Fruit fly (Drosophila melanogaster) whole organism, embryonic: ENCODE results near the gene CG13667.

Experiments used
- ATbp ChIP-seq: fragments of 200-800 bp; sonication (Bioruptor generic); optimal IDR thresholded peaks from 2 replicates; lab custom pipeline; 2017; ENCODE audit warnings: missing biosample characterization, mild to moderate bottlenecking, missing genetic modification characterization, missing genetic modification reagents
- Abd-B ChIP-seq: fragments of 200-800 bp; sonication (Bioruptor generic); optimal IDR thresholded peaks from 2 replicates; lab custom pipeline; 2018; ENCODE audit warnings: missing biosample characterization, mild to moderate bottlenecking, missing genetic modification characterization, moderate library complexity
- CG10366 ChIP-seq: fragments of 200-800 bp; sonication (Bioruptor generic); IDR thresholded peaks from 2 replicates; pipeline ENCODE4 v1.3.6; 2022; ENCODE audit warnings: missing biosample characterization, missing genetic modification characterization
- CG10543 ChIP-seq: fragments of 200-800 bp; sonication (Bioruptor generic); optimal IDR thresholded peaks from 3 replicates; lab custom pipeline; 2017; ENCODE audit warnings: missing biosample characterization, mild to moderate bottlenecking, missing genetic modification characterization, moderate library complexity
- CG14050 ChIP-seq: fragments of 200-800 bp; sonication (Bioruptor generic); IDR thresholded peaks from 3 replicates; pipeline ENCODE4 v1.3.6; 2022; ENCODE audit warnings: missing biosample characterization, missing genetic modification characterization
- CG14710 ChIP-seq: fragments of 200-800 bp; sonication (Bioruptor generic); optimal IDR thresholded peaks from 3 replicates; lab custom pipeline; 2019; ENCODE audit warnings: missing biosample characterization, mild to moderate bottlenecking, missing genetic modification characterization, moderate library complexity
- CG15514 ChIP-seq: fragments of 200-800 bp; sonication (Bioruptor generic); optimal IDR thresholded peaks from 3 replicates; lab custom pipeline; 2017; ENCODE audit warnings: missing biosample characterization, missing genetic modification characterization, mild to moderate bottlenecking, moderate library complexity, missing genetic modification reagents
- CG15696 ChIP-seq: fragments of 200-800 bp; sonication (Bioruptor generic); optimal IDR thresholded peaks from 2 replicates; lab custom pipeline; 2019; ENCODE audit warnings: missing biosample characterization, mild to moderate bottlenecking, missing genetic modification characterization, moderate library complexity
- CG16779 ChIP-seq: fragments of 200-800 bp; sonication (Bioruptor generic); IDR thresholded peaks from 2 replicates; pipeline ENCODE4 v1.3.6; 2022; ENCODE audit warnings: missing biosample characterization, missing genetic modification characterization
- CG18764 ChIP-seq: fragments of 200-800 bp; sonication (Bioruptor generic); optimal IDR thresholded peaks from 3 replicates; lab custom pipeline; 2016; ENCODE audit warnings: missing biosample characterization, missing genetic modification characterization
- CG2120 ChIP-seq: fragments of 200-800 bp; sonication (Bioruptor generic); optimal IDR thresholded peaks from 3 replicates; lab custom pipeline; 2016; ENCODE audit warnings: missing biosample characterization, missing genetic modification characterization
- CG2875 ChIP-seq: fragments of 200-800 bp; sonication (Bioruptor generic); optimal IDR thresholded peaks from 2 replicates; lab custom pipeline; 2017; ENCODE audit warnings: missing biosample characterization, mild to moderate bottlenecking, missing genetic modification characterization, missing genetic modification reagents
- CG32532 ChIP-seq: fragments of 200-800 bp; sonication (Bioruptor generic); IDR thresholded peaks from 2 replicates; pipeline ENCODE4 v1.3.6; 2022; ENCODE audit warnings: missing biosample characterization, missing genetic modification characterization
- CG33213 ChIP-seq: fragments of 200-800 bp; sonication (Bioruptor generic); optimal IDR thresholded peaks from 3 replicates; lab custom pipeline; 2016; ENCODE audit warnings: missing biosample characterization, missing genetic modification characterization
- CG4820 ChIP-seq: fragments of 200-800 bp; sonication (Bioruptor generic); optimal IDR thresholded peaks from 3 replicates; lab custom pipeline; 2016; ENCODE audit warnings: missing biosample characterization, missing genetic modification characterization
- CG6254 ChIP-seq: fragments of 200-800 bp; sonication (Bioruptor generic); optimal IDR thresholded peaks from 3 replicates; lab custom pipeline; 2017; ENCODE audit warnings: mild to moderate bottlenecking, missing biosample characterization, missing genetic modification reagents, missing genetic modification characterization
- CG8765 ChIP-seq: fragments of 200-800 bp; sonication (Bioruptor generic); IDR thresholded peaks from 2 replicates; pipeline ENCODE4 v1.3.6; 2022; ENCODE audit warnings: missing biosample characterization, missing genetic modification characterization
- CoRest ChIP-seq: fragments of 200-800 bp; sonication (Bioruptor generic); optimal IDR thresholded peaks from 3 replicates; lab custom pipeline; 2018; ENCODE audit warnings: missing biosample characterization, mild to moderate bottlenecking, missing genetic modification characterization, moderate library complexity
- Dek ChIP-seq: fragments of 200-800 bp; sonication (Bioruptor generic); optimal IDR thresholded peaks from 3 replicates; lab custom pipeline; 2019; ENCODE audit warnings: missing biosample characterization, mild to moderate bottlenecking, missing genetic modification characterization, moderate library complexity
- Dip2 ChIP-seq: fragments of 200-800 bp; sonication (Bioruptor generic); IDR thresholded peaks from 2 replicates; pipeline ENCODE4 v1.3.6; 2022; ENCODE audit warnings: missing biosample characterization, missing genetic modification characterization
- HLH4C ChIP-seq: fragments of 200-800 bp; sonication (Bioruptor generic); IDR thresholded peaks from 3 replicates; pipeline ENCODE4 v1.3.6; 2022; ENCODE audit warnings: missing biosample characterization, missing genetic modification characterization; ENCODE audit not compliant: partially characterized antibody
- Hr78 ChIP-seq, 2 experiments: fragments of 200-800 bp in 1 of 2; fragments of >200 bp in 1 of 2; sonication (Bioruptor generic) in 1 of 2; optimal IDR thresholded peaks; 2 replicates each; lab custom pipeline; 2017 to 2019; ENCODE audit warnings: missing biosample characterization in 2 of 2, missing genetic modification characterization in 2 of 2, mild to moderate bottlenecking in 1 of 2, moderate library complexity in 1 of 2
- Med ChIP-seq: fragments of 200-800 bp; sonication (Bioruptor generic); peaks from one replicate; lab custom pipeline; 2016; ENCODE audit warnings: missing biosample characterization, missing genetic modification characterization, mild to moderate bottlenecking, inconsistent platforms, moderate library complexity
- Meics ChIP-seq: fragments of 200-800 bp; sonication (Bioruptor generic); optimal IDR thresholded peaks from 2 replicates; lab custom pipeline; 2017; ENCODE audit warnings: missing biosample characterization, mild to moderate bottlenecking, missing genetic modification characterization
- NC2α ChIP-seq: fragments of 200-800 bp; sonication (Bioruptor generic); optimal IDR thresholded peaks from 2 replicates; lab custom pipeline; 2016; ENCODE audit warnings: missing biosample characterization, missing genetic modification characterization
- Pdp1 ChIP-seq, 2 experiments: fragments of 200-800 bp; sonication (Bioruptor generic); optimal IDR thresholded peaks; 3 replicates each; lab custom pipeline; 2016; ENCODE audit warnings: missing biosample characterization in 2 of 2, missing genetic modification characterization in 2 of 2, mild to moderate bottlenecking in 1 of 2, moderate library complexity in 1 of 2
- Rx ChIP-seq: fragments of 200-800 bp; sonication (Bioruptor generic); IDR thresholded peaks from 2 replicates; pipeline ENCODE4 v1.3.6; 2022; ENCODE audit warnings: missing biosample characterization, missing genetic modification characterization
- Sry-β ChIP-seq: fragments of 200-800 bp; sonication (Bioruptor generic); optimal IDR thresholded peaks from 2 replicates; lab custom pipeline; 2018; ENCODE audit warnings: missing biosample characterization, mild to moderate bottlenecking, missing genetic modification characterization, moderate library complexity
- Tbp ChIP-seq: fragments of >200 bp; optimal IDR thresholded peaks from 2 replicates; lab custom pipeline; 2018; ENCODE audit warnings: missing biosample characterization, missing genetic modification characterization
- abd-A ChIP-seq: fragments of 200-800 bp; sonication (Bioruptor generic); optimal IDR thresholded peaks from 3 replicates; lab custom pipeline; 2019; ENCODE audit warnings: missing biosample characterization, mild to moderate bottlenecking, missing genetic modification characterization, moderate library complexity
- bcd ChIP-seq: fragments of 200-800 bp; sonication (Bioruptor generic); optimal IDR thresholded peaks from 2 replicates; lab custom pipeline; 2017; ENCODE audit warnings: missing biosample characterization, mild to moderate bottlenecking, missing genetic modification characterization
- bowl ChIP-seq: fragments of 200-800 bp; sonication (Bioruptor generic); IDR thresholded peaks from 2 replicates; pipeline ENCODE4 v1.3.6; 2022; ENCODE audit warnings: missing biosample characterization, missing genetic modification characterization
- br ChIP-seq: fragments of >200 bp; optimal IDR thresholded peaks from 2 replicates; lab custom pipeline; 2017
- da ChIP-seq: fragments of 200-800 bp; sonication (Bioruptor generic); optimal IDR thresholded peaks from 2 replicates; lab custom pipeline; 2016; ENCODE audit warnings: missing biosample characterization, missing genetic modification characterization
- dmrt99B ChIP-seq: fragments of 200-800 bp; sonication (Bioruptor generic); optimal IDR thresholded peaks from 2 replicates; lab custom pipeline; 2018; ENCODE audit warnings: missing biosample characterization, mild to moderate bottlenecking, missing genetic modification characterization, moderate library complexity
- en ChIP-seq: fragments of 200-800 bp; sonication (Bioruptor generic); optimal IDR thresholded peaks from 2 replicates; lab custom pipeline; 2016; ENCODE audit warnings: missing biosample characterization, missing genetic modification characterization
- gro ChIP-seq: fragments of 200-800 bp; sonication (Bioruptor generic); optimal IDR thresholded peaks from 2 replicates; lab custom pipeline; 2016; ENCODE audit warnings: missing biosample characterization, missing genetic modification characterization
- hkb ChIP-seq, 2 experiments: fragments of 200-800 bp in 1 of 2; fragments of >200 bp in 1 of 2; sonication (Bioruptor generic) in 1 of 2; IDR thresholded peaks in 1 of 2; optimal IDR thresholded peaks in 1 of 2; 2 replicates each; pipeline versions ENCODE4 v1.3.6 to Lab custom; 2017 to 2022; ENCODE audit warnings: missing biosample characterization in 1 of 2, missing genetic modification characterization in 1 of 2
- repo ChIP-seq: fragments of 200-800 bp; sonication (Bioruptor generic); optimal IDR thresholded peaks from 2 replicates; lab custom pipeline; 2016; ENCODE audit warnings: missing biosample characterization, missing genetic modification characterization
- sens-2 ChIP-seq: fragments of 200-800 bp; sonication (Bioruptor generic); IDR thresholded peaks from 2 replicates; pipeline ENCODE4 v1.3.6; 2022; ENCODE audit warnings: missing biosample characterization, missing genetic modification characterization
- sob ChIP-seq: fragments of 200-800 bp; sonication (Bioruptor generic); IDR thresholded peaks from 2 replicates; pipeline ENCODE4 v1.3.6; 2022; ENCODE audit warnings: missing biosample characterization, missing genetic modification characterization
- tap ChIP-seq: fragments of 200-800 bp; optimal IDR thresholded peaks from 3 replicates; lab custom pipeline; 2019; ENCODE audit warnings: missing biosample characterization, mild to moderate bottlenecking, missing genetic modification characterization, moderate library complexity
- tin ChIP-seq: fragments of 200-800 bp; sonication (Bioruptor generic); optimal IDR thresholded peaks from 3 replicates; lab custom pipeline; 2016; ENCODE audit warnings: missing biosample characterization, missing genetic modification characterization
- tll ChIP-seq, 2 experiments: fragments of 200-800 bp in 1 of 2; fragments of >200 bp in 1 of 2; sonication (Bioruptor generic) in 1 of 2; optimal IDR thresholded peaks; 2 replicates each; lab custom pipeline; 2017 to 2019; ENCODE audit warnings: missing biosample characterization in 2 of 2, missing genetic modification characterization in 2 of 2, mild to moderate bottlenecking in 1 of 2, moderate library complexity in 1 of 2
- tna ChIP-seq: fragments of 200-800 bp; sonication (Bioruptor generic); IDR thresholded peaks from 2 replicates; pipeline ENCODE4 v1.3.6; 2022; ENCODE audit warnings: missing biosample characterization, missing genetic modification characterization; ENCODE audit not compliant: partially characterized antibody
- ttk ChIP-seq: fragments of 200-800 bp; sonication (Bioruptor generic); IDR thresholded peaks from 2 replicates; pipeline ENCODE4 v2.1.2; 2022; ENCODE audit warnings: missing biosample characterization, missing genetic modification characterization
- unc-4 ChIP-seq: fragments of 200-800 bp; sonication (Bioruptor generic); IDR thresholded peaks from 2 replicates; pipeline ENCODE4 v1.3.6; 2022; ENCODE audit warnings: missing biosample characterization, missing genetic modification characterization; ENCODE audit not compliant: partially characterized antibody
- vvl ChIP-seq: fragments of 200-800 bp; sonication (Bioruptor generic); IDR thresholded peaks from 2 replicates; pipeline ENCODE4 v1.3.6; 2022; ENCODE audit warnings: missing biosample characterization, missing genetic modification characterization
- zfh1 ChIP-seq: fragments of 200-800 bp; sonication (Bioruptor generic); IDR thresholded peaks from 3 replicates; pipeline ENCODE4 v1.3.6; 2022; ENCODE audit warnings: missing biosample characterization, missing genetic modification characterization

The CG13667 gene

DNA sequence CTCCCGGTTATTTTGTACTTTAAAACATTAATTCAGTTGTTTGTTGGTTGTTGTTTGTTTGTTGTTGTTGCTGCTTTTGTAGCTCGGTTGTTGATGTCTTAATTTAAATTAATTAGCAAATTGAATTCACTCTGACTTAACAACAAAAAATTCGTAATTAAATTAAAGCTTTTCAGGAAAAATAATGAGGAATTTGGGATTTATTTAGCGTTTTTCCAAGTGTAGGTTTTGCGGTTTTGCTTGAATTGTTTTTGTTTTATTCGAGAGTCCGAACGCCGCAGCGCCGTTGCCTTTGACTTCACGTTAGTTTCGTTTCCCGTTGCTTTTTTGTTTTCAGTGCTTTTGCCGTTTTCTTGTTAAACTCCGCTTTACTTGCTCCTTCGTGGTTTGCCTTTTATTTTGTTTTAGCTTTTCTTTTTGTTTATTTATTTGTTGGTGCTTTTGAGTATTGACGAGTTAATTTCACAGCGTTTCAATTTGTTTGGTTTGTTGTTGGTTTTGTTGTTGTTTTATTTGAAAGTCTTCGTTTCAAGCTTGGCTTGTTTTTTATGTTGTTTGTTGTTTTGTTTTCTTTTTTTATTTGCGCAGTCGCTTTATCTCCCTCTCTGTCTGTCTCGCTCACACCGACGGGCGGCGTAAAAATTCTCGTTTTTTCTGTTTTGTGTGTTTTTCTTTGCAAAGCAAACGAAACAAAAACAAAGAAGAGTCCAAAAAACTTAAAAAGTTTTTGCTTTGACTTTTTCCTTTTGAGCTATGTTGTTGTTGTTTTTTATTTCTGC is 35.7 kb downstream of the CG13667 start (continued):
- TF ChIP-seq bcd (GFP tag; lab: Kevin White, UChicago) (no peak), ATbp (peak; percentile 75), CG32532 (no peak), sob (GFP tag; lab: Robert Waterston, UW) (no peak), Dip2 (GFP tag; lab: Robert Waterston, UW) (no peak), Dek (tag; lab: Kevin White, UChicago) (no peak), tin (GFP tag; lab: Kevin White, UChicago) (peak; percentile 25), vvl (GFP tag; lab: Robert Waterston, UW) (no peak; the same call in 1 of the 2 replicates), abd-A (tag; lab: Kevin White, UChicago) (no peak), bowl (GFP tag; lab: Robert Waterston, UW) (no peak), br (lab: Kevin White, UChicago) (no peak), CG15696 (tag; lab: Kevin White, UChicago) (no peak), CG10543 (GFP tag; lab: Kevin White, UChicago) (no peak), dmrt99B (tag; lab: Kevin White, UChicago) (no peak), CG33213 (GFP tag; lab: Kevin White, UChicago) (no peak), CG14710 (tag; lab: Kevin White, UChicago) (peak; percentile 1), CG14050 (GFP tag; lab: Robert Waterston, UW) (no peak), NC2α (GFP tag; lab: Kevin White, UChicago) (no peak), CG2120 (peak; percentile 58), repo (no peak), zfh1 (GFP tag; lab: Robert Waterston, UW) (no peak; the same call in 2 of the 3 replicates), Hr78 (GFP tag; optimal IDR thresholded peaks at IDR 0.05; lab: Kevin White, UChicago) (no peak), CG15514 (no peak), CG16779 (no peak), da (no peak), Med (no peak), tna (GFP tag; lab: Robert Waterston, UW) (no peak), CG2875 (GFP tag; lab: Kevin White, UChicago) (no peak), en (GFP tag; lab: Kevin White, UChicago) (peak; percentile 10), tll (GFP tag; optimal IDR thresholded peaks at IDR 0.05; lab: Kevin White, UChicago) (no peak), Rx (no peak), HLH4C (no peak), CG18764 (GFP tag; lab: Kevin White, UChicago) (no peak), Tbp (no peak), ttk (GFP tag; lab: Robert Waterston, UW) (no peak), Pdp1 (GFP tag; optimal IDR thresholded peaks at IDR 0.05; lab: Kevin White, UChicago) (peak in 1 of 2 experiments; percentile 30), CG6254 (GFP tag; lab: Kevin White, UChicago) (no peak), CoRest (peak; percentile 23), CG10366 (GFP tag; lab: Robert Waterston, UW) (0 out of 2 replicates have a peak, but pooled peaks have one; percentile 35), tap (tag; lab: Kevin White, UChicago) (no peak), gro (no peak), CG8765 (GFP tag; lab: Robert Waterston, UW) (no peak), Abd-B (GFP tag; lab: Kevin White, UChicago) (no peak), CG4820 (GFP tag; lab: Kevin White, UChicago) (no peak), sens-2 (GFP tag; lab: Robert Waterston, UW) (no peak), unc-4 (GFP tag; lab: Robert Waterston, UW) (no peak), Sry-β (GFP tag; lab: Kevin White, UChicago) (no peak), Meics (GFP tag; lab: Kevin White, UChicago) (peak; percentile 63), hkb (optimal IDR thresholded peaks at IDR 0.05; lab: Kevin White, UChicago) (no peak), hkb (GFP tag; IDR thresholded peaks at IDR 0.05; lab: Robert Waterston, UW) (peak; percentile 46)
